Worm (Caenorhabditis elegans) whole organism, mixed stage, embryonic: ENCODE results near the gene epg-9.

ENCODE experiments used
- M03D4.4 ChIP-seq: sonication (generic microtip); optimal IDR thresholded peaks from 2 replicates; lab custom pipeline; 2017; ENCODE audit warnings: mild to moderate bottlenecking, missing genetic modification characterization, missing compliant biosample characterization
- bed-3 ChIP-seq: fragments of 200-800 bp; sonication (Bioruptor generic); optimal IDR thresholded peaks from 3 replicates; lab custom pipeline; 2018; ENCODE audit warnings: mild to moderate bottlenecking, missing genetic modification characterization, moderate library complexity, missing compliant biosample characterization
- blmp-1 ChIP-seq: fragments of 150-350 bp; optimal IDR thresholded peaks from 2 replicates; lab custom pipeline; 2014; ENCODE audit warnings: missing biosample characterization, missing genetic modification characterization
- ceh-39 ChIP-seq: fragments of 150-350 bp; optimal IDR thresholded peaks from 2 replicates; lab custom pipeline; 2014; ENCODE audit warnings: missing biosample characterization, missing genetic modification characterization
- ceh-43 ChIP-seq: fragments of 200-800 bp; sonication (Bioruptor generic); optimal IDR thresholded peaks from 2 replicates; lab custom pipeline; 2018; ENCODE audit warnings: mild to moderate bottlenecking, missing genetic modification characterization, moderate library complexity, missing compliant biosample characterization
- ceh-83 ChIP-seq: fragments of 200-800 bp; sonication (Bioruptor generic); optimal IDR thresholded peaks from 2 replicates; lab custom pipeline; 2018; ENCODE audit warnings: mild to moderate bottlenecking, missing genetic modification characterization, missing compliant biosample characterization
- cnd-1 ChIP-seq: fragments of 200-800 bp; sonication (Bioruptor generic); optimal IDR thresholded peaks from 2 replicates; lab custom pipeline; 2018; ENCODE audit warnings: mild to moderate bottlenecking, missing genetic modification characterization, missing compliant biosample characterization
- drap-1 ChIP-seq: fragments of 200-800 bp; sonication (Bioruptor generic); optimal IDR thresholded peaks from 3 replicates; lab custom pipeline; 2018; ENCODE audit warnings: mild to moderate bottlenecking, missing genetic modification characterization, missing compliant biosample characterization
- elt-1 ChIP-seq: sonication (generic microtip); optimal IDR thresholded peaks from 2 replicates; lab custom pipeline; 2017; ENCODE audit warnings: missing genetic modification characterization, mild to moderate bottlenecking, missing compliant biosample characterization, antibody characterized with exemption, moderate library complexity, borderline replicate concordance; ENCODE audit not compliant: insufficient read depth
- elt-3 ChIP-seq: fragments of 150-350 bp; optimal IDR thresholded peaks from 2 replicates; lab custom pipeline; 2014; ENCODE audit warnings: missing biosample characterization, missing genetic modification characterization
- flh-1 ChIP-seq: fragments of 200-800 bp; sonication (Bioruptor generic); optimal IDR thresholded peaks from 2 replicates; lab custom pipeline; 2018; ENCODE audit warnings: mild to moderate bottlenecking, missing genetic modification characterization, moderate library complexity, missing compliant biosample characterization
- ham-2 ChIP-seq: fragments of 200-800 bp; sonication (Bioruptor generic); optimal IDR thresholded peaks from 2 replicates; lab custom pipeline; 2018; ENCODE audit warnings: mild to moderate bottlenecking, missing genetic modification characterization, missing compliant biosample characterization
- hlh-1 ChIP-seq: fragments of 150-350 bp; optimal IDR thresholded peaks from 2 replicates; lab custom pipeline; 2014; ENCODE audit warnings: missing biosample characterization, missing genetic modification reagents, missing genetic modification characterization
- lin-32 ChIP-seq: fragments of 200-800 bp; sonication (Bioruptor generic); optimal IDR thresholded peaks from 2 replicates; lab custom pipeline; 2018; ENCODE audit warnings: mild to moderate bottlenecking, missing genetic modification characterization, missing compliant biosample characterization
- lsy-2 ChIP-seq: fragments of 150-350 bp; optimal IDR thresholded peaks from 2 replicates; lab custom pipeline; 2014; ENCODE audit warnings: missing biosample characterization, missing genetic modification characterization
- mab-5 ChIP-seq: fragments of 150-350 bp; optimal IDR thresholded peaks from 2 replicates; lab custom pipeline; 2014; ENCODE audit warnings: missing biosample characterization, missing genetic modification characterization
- mep-1 ChIP-seq: fragments of 150-350 bp; optimal IDR thresholded peaks from 2 replicates; lab custom pipeline; 2017; ENCODE audit warnings: missing biosample characterization, missing genetic modification reagents, missing genetic modification characterization, inconsistent platforms
- mls-2 ChIP-seq: sonication (generic microtip); optimal IDR thresholded peaks from 2 replicates; lab custom pipeline; 2016; ENCODE audit warnings: mild to moderate bottlenecking, missing genetic modification characterization, moderate library complexity, missing compliant biosample characterization
- nhr-12 ChIP-seq: fragments of 150-350 bp; optimal IDR thresholded peaks from 2 replicates; lab custom pipeline; 2014; ENCODE audit warnings: missing biosample characterization, missing genetic modification characterization
- nhr-237 ChIP-seq: fragments of 150-350 bp; optimal IDR thresholded peaks from 2 replicates; lab custom pipeline; 2014; ENCODE audit warnings: missing biosample characterization, missing genetic modification characterization
- nhr-28 ChIP-seq: fragments of 150-350 bp; optimal IDR thresholded peaks from 2 replicates; lab custom pipeline; 2014; ENCODE audit warnings: missing biosample characterization, missing genetic modification characterization
- nhr-76 ChIP-seq: sonication (generic microtip); optimal IDR thresholded peaks from 2 replicates; lab custom pipeline; 2017; ENCODE audit warnings: missing biosample characterization, missing genetic modification characterization
- pha-4 ChIP-seq: fragments of 150-350 bp; optimal IDR thresholded peaks from 2 replicates; lab custom pipeline; 2018; ENCODE audit warnings: missing biosample characterization, missing genetic modification reagents, missing genetic modification characterization
- sem-2 ChIP-seq: fragments of 200-800 bp; sonication (Bioruptor generic); optimal IDR thresholded peaks from 2 replicates; lab custom pipeline; 2018; ENCODE audit warnings: mild to moderate bottlenecking, missing genetic modification characterization, missing compliant biosample characterization
- snpc-4 ChIP-seq: fragments of 150-350 bp; optimal IDR thresholded peaks from 2 replicates; lab custom pipeline; 2014; ENCODE audit warnings: missing biosample characterization, missing genetic modification characterization
- sptf-1 ChIP-seq: sonication (generic microtip); optimal IDR thresholded peaks from 2 replicates; lab custom pipeline; 2017; ENCODE audit warnings: mild to moderate bottlenecking, missing genetic modification characterization, moderate library complexity, missing compliant biosample characterization
- tbx-8 ChIP-seq: fragments of 200-800 bp; sonication (Bioruptor generic); optimal IDR thresholded peaks from 2 replicates; lab custom pipeline; 2018; ENCODE audit warnings: mild to moderate bottlenecking, missing genetic modification characterization, moderate library complexity, missing compliant biosample characterization
- unc-120 ChIP-seq: sonication (generic microtip); optimal IDR thresholded peaks from 2 replicates; lab custom pipeline; 2017; ENCODE audit warnings: missing genetic modification characterization, missing compliant biosample characterization; ENCODE audit not compliant: poor library complexity, severe bottlenecking
- unc-39 ChIP-seq: fragments of 150-350 bp; optimal IDR thresholded peaks from 2 replicates; lab custom pipeline; 2014; ENCODE audit warnings: missing biosample characterization, missing genetic modification characterization
- unc-62 ChIP-seq: fragments of 150-350 bp; optimal IDR thresholded peaks from 2 replicates; lab custom pipeline; 2014; ENCODE audit warnings: missing biosample characterization, missing genetic modification reagents, missing genetic modification characterization
- zip-8 ChIP-seq: fragments of 150-350 bp; optimal IDR thresholded peaks from 2 replicates; lab custom pipeline; 2014; ENCODE audit warnings: missing biosample characterization, missing genetic modification characterization

epg-9 gene

ce11 chrIV:2600841-2601240 is at the start of gene epg-9:
epg-9 (plus strand) TSS chrIV:2601141.
- TF ChIP-seq snpc-4 (tag; lab: Kevin White, UChicago) (no peak), ceh-83 (no peak), nhr-237 (tag; lab: Kevin White, UChicago) (no peak), nhr-76 (tag; lab: Kevin White, UChicago) (no peak), ham-2 (GFP tag; lab: Kevin White, UChicago) (no peak), blmp-1 (no peak), ceh-43 (GFP tag; lab: Kevin White, UChicago) (no peak), lsy-2 (tag; lab: Kevin White, UChicago) (no peak), pha-4 (tag; lab: Kevin White, UChicago) (no peak), sptf-1 (tag; lab: Kevin White, UChicago) (no peak), zip-8 (no peak)

- TF ChIP-seq unc-62: no peak
- no peak for TF ChIP-seq zip-8
- TF ChIP-seq lin-32 (GFP tag; lab: Kevin White, UChicago): no peak
- no peak for TF ChIP-seq cnd-1 (tag; lab: Kevin White, UChicago)
- TF ChIP-seq ham-2 (GFP tag; lab: Kevin White, UChicago): no peak
These were observed 49.5 kb upstream of the epg-9 start, which contains the start of gene Y69A2AR.23 for ce11 chrIV:2551418-2551817. Y69A2AR.23 (minus strand) TSS chrIV:2551684.

- TF ChIP-seq hlh-1 (tag; lab: Kevin White, UChicago) (no peak), elt-3 (tag; lab: Kevin White, UChicago) (no peak), snpc-4 (tag; lab: Kevin White, UChicago) (no peak), unc-120 (no peak), sem-2 (GFP tag; lab: Kevin White, UChicago) (no peak), unc-62 (no peak), unc-39 (tag; lab: Kevin White, UChicago) (no peak), lin-32 (GFP tag; lab: Kevin White, UChicago) (no peak), bed-3 (GFP tag; lab: Kevin White, UChicago) (no peak), ceh-83 (no peak), tbx-8 (GFP tag; lab: Kevin White, UChicago) (no peak), zip-8 (no peak), flh-1 (GFP tag; lab: Kevin White, UChicago) (no peak), pha-4 (tag; lab: Kevin White, UChicago) (no peak), nhr-76 (tag; lab: Kevin White, UChicago) (no peak), drap-1 (GFP tag; lab: Kevin White, UChicago) (no peak), blmp-1 (no peak), nhr-28 (tag; lab: Kevin White, UChicago) (no peak), mls-2 (tag; lab: Kevin White, UChicago) (no peak), nhr-237 (tag; lab: Kevin White, UChicago) (no peak)
These were observed 49.1 kb upstream of the epg-9 start for ce11 chrIV:2551838-2552237.

ce11 chrIV:2552276-2552675 is 48.7 kb upstream of the epg-9 start:
- no peak for TF ChIP-seq lin-32 (GFP tag; lab: Kevin White, UChicago)
- TF ChIP-seq M03D4.4 (tag; lab: Kevin White, UChicago): no peak
- no peak for TF ChIP-seq lsy-2 (tag; lab: Kevin White, UChicago)
- no peak for TF ChIP-seq nhr-237 (tag; lab: Kevin White, UChicago)
- no peak for TF ChIP-seq mls-2 (tag; lab: Kevin White, UChicago)
- TF ChIP-seq pha-4 (tag; lab: Kevin White, UChicago): no peak
- TF ChIP-seq ceh-39 (tag; lab: Kevin White, UChicago): no peak
- no peak for TF ChIP-seq nhr-12 (tag; lab: Kevin White, UChicago)
- TF ChIP-seq elt-3 (tag; lab: Kevin White, UChicago): no peak
- no peak for TF ChIP-seq unc-120
- no peak for TF ChIP-seq ceh-43 (GFP tag; lab: Kevin White, UChicago)
- no peak for TF ChIP-seq cnd-1 (tag; lab: Kevin White, UChicago)
- no peak for TF ChIP-seq sem-2 (GFP tag; lab: Kevin White, UChicago)
- TF ChIP-seq flh-1 (GFP tag; lab: Kevin White, UChicago): no peak
- no peak for TF ChIP-seq ham-2 (GFP tag; lab: Kevin White, UChicago)
- TF ChIP-seq mab-5 (tag; lab: Kevin White, UChicago): no peak
- no peak for TF ChIP-seq blmp-1
- TF ChIP-seq unc-39 (tag; lab: Kevin White, UChicago): no peak
- no peak for TF ChIP-seq sptf-1 (tag; lab: Kevin White, UChicago)
- no peak for TF ChIP-seq nhr-76 (tag; lab: Kevin White, UChicago)

ce11 chrIV:2552855-2553254 is 48.1 kb upstream of the epg-9 start:
- TF ChIP-seq elt-3 (tag; lab: Kevin White, UChicago) (no peak), mep-1 (tag; lab: Kevin White, UChicago) (no peak), elt-1 (tag; lab: Kevin White, UChicago) (no peak), nhr-28 (tag; lab: Kevin White, UChicago) (no peak), unc-39 (tag; lab: Kevin White, UChicago) (no peak), pha-4 (tag; lab: Kevin White, UChicago) (no peak), nhr-237 (tag; lab: Kevin White, UChicago) (no peak), snpc-4 (tag; lab: Kevin White, UChicago) (no peak)
